Worm (Caenorhabditis elegans): ENCODE measurements around the gene T04C12.1.

T04C12.1 gene

ce11 chrV:11011807-11012206 is 47.3 kb downstream of the T04C12.1 start:
- TF ChIP-seq T22C8.4 (GFP tag; IDR thresholded peaks at IDR 0.05), result no peak
- no peak for TF ChIP-seq ref-1 (GFP tag; conservative IDR thresholded peaks at IDR 0.05)
- no peak for TF ChIP-seq med-1 (GFP tag; optimal IDR thresholded peaks at IDR 0.05; ENCODE audit: insufficient read depth)
- TF ChIP-seq klf-2 (GFP tag; conservative IDR thresholded peaks at IDR 0.05), result no peak
- no peak for TF ChIP-seq ztf-29 (GFP tag; IDR thresholded peaks at IDR 0.05)
- TF ChIP-seq ztf-23 (GFP tag; IDR thresholded peaks at IDR 0.05), result no peak

- TF ChIP-seq ref-1 (GFP tag; conservative IDR thresholded peaks at IDR 0.05) (no peak), tab-1 (GFP tag; IDR thresholded peaks at IDR 0.05) (no peak), ztf-23 (GFP tag; IDR thresholded peaks at IDR 0.05) (no peak), ztf-29 (GFP tag; IDR thresholded peaks at IDR 0.05) (no peak), T22C8.4 (GFP tag; IDR thresholded peaks at IDR 0.05) (no peak), med-1 (GFP tag; optimal IDR thresholded peaks at IDR 0.05; ENCODE audit: insufficient read depth) (no peak), cog-1 (tag; optimal IDR thresholded peaks at IDR 0.05) (no peak), flt-1 (GFP tag; IDR thresholded peaks at IDR 0.05) (no peak), klf-2 (GFP tag; conservative IDR thresholded peaks at IDR 0.05) (no peak)
Observed at ce11 chrV:11010768-11011167, 48.3 kb downstream of the T04C12.1 start.

DNA sequence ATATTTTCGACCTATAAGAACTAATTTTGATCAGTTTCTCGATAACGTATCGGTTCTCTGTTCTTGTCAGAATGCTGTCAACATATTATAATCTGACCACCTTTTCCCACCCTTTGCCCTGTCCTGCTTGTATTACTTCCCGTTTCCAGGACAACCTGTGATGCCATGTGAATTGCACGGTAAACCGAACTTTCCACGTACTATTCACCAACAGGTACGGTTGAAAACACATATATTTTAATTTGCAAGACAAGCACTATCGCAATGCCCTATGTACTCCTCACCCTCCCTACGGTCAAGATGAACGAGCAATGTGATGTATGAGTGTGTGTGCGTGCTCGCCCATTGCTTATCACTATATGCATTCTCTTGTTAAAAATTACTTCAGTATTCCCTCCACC is 49.9 kb downstream of the T04C12.1 start:
- TF ChIP-seq ztf-23 (GFP tag; IDR thresholded peaks at IDR 0.05), result no peak

Data from whole organism, midembryonic.